Worm (Caenorhabditis elegans): ENCODE results near the gene bath-21.
"Not testable (repeated sequence)": the region's sequence is repeated elsewhere in the genome, so short reads cannot be mapped to it uniquely, and the experiment has no call there.

Gene bath-21

DNA sequence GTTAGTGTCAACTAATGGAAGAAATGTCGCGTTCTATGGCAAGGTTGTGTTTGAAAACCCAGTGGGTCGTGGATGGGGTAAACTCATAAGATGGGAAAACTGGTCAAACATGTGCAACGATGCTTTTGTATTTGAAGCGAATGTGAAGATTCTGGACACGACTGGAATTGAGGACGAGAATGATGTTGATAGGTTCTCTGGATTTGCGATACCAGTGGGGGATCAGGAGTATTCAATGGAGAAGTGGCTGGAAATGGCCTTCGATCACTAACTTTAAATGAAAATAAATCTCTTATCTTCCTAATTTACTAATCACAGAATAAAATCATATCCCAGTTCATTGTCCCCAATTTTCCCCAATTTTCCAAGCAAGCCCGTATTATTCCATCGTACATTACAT, 15.2 kb downstream of the bath-21 start:
- TF ChIP-seq ztf-29 (GFP tag; IDR thresholded peaks at IDR 0.05) = no peak
- TF ChIP-seq klf-2 (GFP tag; conservative IDR thresholded peaks at IDR 0.05) = no peak
- no peak for TF ChIP-seq ztf-23 (GFP tag; IDR thresholded peaks at IDR 0.05)
- no peak for TF ChIP-seq T22C8.4 (GFP tag; IDR thresholded peaks at IDR 0.05)

DNA sequence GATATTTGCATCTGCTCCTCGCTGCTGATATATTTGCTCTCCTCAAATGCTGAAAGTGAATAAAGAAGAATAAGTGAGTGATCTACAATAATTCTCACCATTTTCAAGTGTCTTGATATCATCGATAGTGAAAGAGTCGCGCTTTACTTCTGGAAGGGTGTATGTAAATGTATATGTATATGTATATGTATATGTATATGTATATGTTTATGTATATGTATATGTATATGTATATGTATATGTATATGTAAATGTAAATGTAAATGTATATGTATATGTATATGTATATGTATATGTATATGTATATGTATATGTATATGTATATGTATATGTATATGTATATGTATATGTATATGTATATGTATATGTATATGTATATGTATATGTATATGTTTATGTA, 25.7 kb downstream of the bath-21 start, which contains the start of gene ceh-84:
Gene ceh-84, minus strand, starts transcription at position 101 of the 400 bp plus-strand sequence.
- not testable (repeated sequence) for TF ChIP-seq T22C8.4, ztf-29, tab-1 (GFP tag; IDR thresholded peaks at IDR 0.05)

DNA sequence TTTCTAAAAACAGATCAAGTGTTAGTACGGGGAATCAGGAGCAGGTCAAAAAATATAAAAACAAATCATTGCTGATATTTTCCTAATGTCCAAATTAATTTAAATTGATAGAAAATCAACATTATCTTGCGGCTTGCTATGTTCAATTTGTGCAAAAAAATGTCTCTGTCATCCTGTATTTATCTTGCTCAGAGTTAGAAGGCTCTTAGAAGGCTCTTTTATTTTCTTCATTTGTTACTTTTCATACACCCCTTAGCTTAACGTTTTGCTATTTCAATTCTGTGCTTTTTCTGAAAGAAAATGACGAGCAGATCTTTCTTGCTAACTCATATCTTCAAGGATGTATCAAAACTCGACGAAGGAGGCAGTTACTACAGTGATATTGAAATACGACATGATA, 27.9 kb downstream of the bath-21 start, which contains the start of gene math-19:
Gene math-19, plus strand, starts transcription at position 301 of the 400 bp plus-strand sequence.
- TF ChIP-seq klf-2 (GFP tag; conservative IDR thresholded peaks at IDR 0.05); cog-1 (tag; optimal IDR thresholded peaks at IDR 0.05); T22C8.4 (GFP tag; IDR thresholded peaks at IDR 0.05): not testable (repeated sequence)

DNA sequence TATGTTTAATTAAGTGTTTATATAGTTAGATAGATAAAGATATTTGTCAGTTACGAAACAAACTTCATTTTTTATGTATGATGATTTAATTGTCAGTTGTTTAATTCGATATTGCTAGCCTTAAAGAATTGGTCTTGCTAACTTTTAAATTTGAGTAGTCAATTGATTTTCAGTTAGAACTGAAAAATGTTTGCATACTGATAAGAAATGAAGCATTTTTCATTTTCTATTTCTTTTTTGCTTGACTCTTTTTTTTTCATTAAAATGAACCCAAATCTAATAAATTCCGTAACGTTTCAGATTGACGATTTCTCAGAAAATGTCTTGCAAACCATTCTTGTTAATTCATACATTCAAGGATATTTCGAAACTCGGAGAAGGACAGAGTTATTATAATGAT, 30.2 kb downstream of the bath-21 start, which contains the start of gene math-20:
Gene math-20, plus strand, starts transcription at position 301 of the 400 bp plus-strand sequence.
- TF ChIP-seq cog-1 (tag; optimal IDR thresholded peaks at IDR 0.05) (no peak), klf-2 (GFP tag; conservative IDR thresholded peaks at IDR 0.05) (no peak), ztf-29 (GFP tag; IDR thresholded peaks at IDR 0.05) (no peak), ref-1 (GFP tag; conservative IDR thresholded peaks at IDR 0.05) (no peak), T22C8.4 (GFP tag; IDR thresholded peaks at IDR 0.05) (no peak), tab-1 (GFP tag; IDR thresholded peaks at IDR 0.05) (no peak)

DNA sequence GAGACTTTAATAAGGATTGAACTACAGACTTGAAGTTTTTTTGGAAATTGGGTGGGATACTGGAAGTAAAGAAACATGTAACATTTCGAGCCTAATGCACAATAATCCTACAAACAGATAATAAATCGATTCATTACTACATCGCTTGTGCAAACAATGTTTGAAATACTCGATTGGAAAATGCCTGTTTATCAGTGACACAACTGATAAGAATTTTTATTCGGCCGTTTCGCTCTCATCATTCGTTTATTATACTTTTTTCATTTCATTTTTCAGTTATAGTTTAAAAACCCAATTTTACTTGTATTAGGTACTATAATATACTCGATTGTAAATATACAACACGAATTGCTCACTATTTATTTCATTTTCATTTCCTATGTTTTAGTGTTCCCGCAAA, 30.7 kb downstream of the bath-21 start:
- TF ChIP-seq flt-1 (GFP tag; IDR thresholded peaks at IDR 0.05) (no peak), klf-2 (GFP tag; conservative IDR thresholded peaks at IDR 0.05) (no peak)

DNA sequence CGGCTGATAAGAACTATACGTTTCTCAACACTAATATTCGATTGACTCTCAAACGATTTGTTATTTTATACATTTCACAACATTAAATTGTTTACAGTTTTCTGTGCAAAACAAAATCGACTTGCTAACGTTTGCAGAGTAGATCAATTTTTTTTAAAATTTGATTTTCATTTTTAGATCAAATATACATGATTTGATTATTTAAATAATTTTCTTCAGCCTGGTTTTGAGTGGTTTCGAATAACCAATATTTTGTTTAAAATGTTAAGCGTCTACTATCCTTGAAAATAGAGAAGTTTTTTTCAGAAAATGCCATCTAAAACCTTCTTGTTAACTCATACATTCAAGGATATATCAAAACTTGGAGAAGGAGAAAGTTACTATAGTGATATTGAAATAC, 32.7 kb downstream of the bath-21 start, which contains the start of gene math-21:
Gene math-21, plus strand, starts transcription at position 301 of the 400 bp plus-strand sequence.
- TF ChIP-seq cog-1 (tag; optimal IDR thresholded peaks at IDR 0.05) = no peak

DNA sequence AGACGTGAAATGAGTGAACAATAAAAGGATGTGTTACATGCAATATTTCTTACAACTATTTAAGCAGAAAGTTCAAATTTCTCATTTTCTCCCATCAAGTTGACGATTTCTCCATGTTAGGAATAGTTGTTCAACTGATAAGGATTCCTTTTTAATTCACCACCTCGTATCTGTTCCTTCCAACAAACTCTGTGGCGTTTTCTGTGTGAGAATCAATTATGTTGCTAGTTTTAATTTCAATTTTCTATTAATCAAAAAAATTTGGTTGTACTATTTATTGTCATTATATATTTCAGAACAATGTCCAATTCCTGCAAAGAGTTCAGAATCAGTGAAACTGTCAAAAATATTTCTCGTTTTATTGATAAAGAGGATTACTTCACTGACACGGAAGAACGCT, 37.4 kb downstream of the bath-21 start, which contains the start of gene math-44:
Gene math-44, plus strand, starts transcription at position 301 of the 400 bp plus-strand sequence.
- TF ChIP-seq ref-1 (GFP tag; conservative IDR thresholded peaks at IDR 0.05) (no peak), T22C8.4 (GFP tag; IDR thresholded peaks at IDR 0.05) (no peak), flt-1 (GFP tag; IDR thresholded peaks at IDR 0.05) (no peak), klf-2 (GFP tag; conservative IDR thresholded peaks at IDR 0.05) (no peak), ztf-29 (GFP tag; IDR thresholded peaks at IDR 0.05) (no peak), tab-1 (GFP tag; IDR thresholded peaks at IDR 0.05) (no peak)

DNA sequence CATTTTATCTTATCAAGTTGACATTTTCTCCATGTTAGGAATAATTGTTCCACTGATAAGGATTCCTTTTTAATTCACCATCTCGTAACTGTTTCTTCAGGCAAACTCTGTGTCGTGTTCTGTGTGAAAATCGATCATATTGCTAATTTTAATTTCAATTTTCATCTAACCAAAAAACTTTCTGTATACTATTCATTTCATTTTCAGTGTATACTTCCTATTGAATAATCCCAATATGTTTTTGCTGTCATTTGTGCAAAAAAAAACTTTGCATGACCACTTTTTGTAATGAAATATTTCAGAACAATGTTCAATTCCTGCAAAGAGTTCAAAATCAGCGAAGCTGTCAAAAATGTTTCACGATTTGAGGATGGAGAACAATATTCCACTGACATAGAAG, 39.4 kb downstream of the bath-21 start, which contains the start of gene Y16E11A.4:
Gene Y16E11A.4, plus strand, starts transcription at position 301 of the 400 bp plus-strand sequence.
- TF ChIP-seq ztf-23 (GFP tag; IDR thresholded peaks at IDR 0.05) (no peak), med-1 (GFP tag; optimal IDR thresholded peaks at IDR 0.05; ENCODE audit: insufficient read depth) (no peak), T22C8.4 (GFP tag; IDR thresholded peaks at IDR 0.05) (no peak), flt-1 (GFP tag; IDR thresholded peaks at IDR 0.05) (no peak), tab-1 (GFP tag; IDR thresholded peaks at IDR 0.05) (no peak), klf-2 (GFP tag; conservative IDR thresholded peaks at IDR 0.05) (no peak), ztf-29 (GFP tag; IDR thresholded peaks at IDR 0.05) (no peak), ref-1 (GFP tag; conservative IDR thresholded peaks at IDR 0.05) (no peak), cog-1 (tag; optimal IDR thresholded peaks at IDR 0.05) (no peak)
